Fruit fly (Drosophila melanogaster) whole organism, embryonic: ENCODE results near the gene Duba.
A peak's percentile ranks its signal among the peaks of the same experiment; 100 is the strongest.

Source experiments
- Aef1 ChIP-seq: fragments of 200-800 bp; sonication (Bioruptor generic); IDR thresholded peaks from 3 replicates; pipeline ENCODE4 v1.3.6; 2022; ENCODE audit warnings: missing biosample characterization, missing genetic modification characterization
- CG10321 ChIP-seq: fragments of 200-800 bp; sonication (Bioruptor generic); IDR thresholded peaks from 2 replicates; pipeline ENCODE4 v1.3.6; 2022; ENCODE audit warnings: missing biosample characterization, missing genetic modification characterization
- CG11093 ChIP-seq: fragments of 200-800 bp; sonication (Bioruptor generic); IDR thresholded peaks from 3 replicates; pipeline ENCODE4 v1.3.6; 2022; ENCODE audit warnings: missing biosample characterization, missing genetic modification characterization
- CG1233 ChIP-seq: fragments of 200-800 bp; sonication (Bioruptor generic); optimal IDR thresholded peaks from 4 replicates; lab custom pipeline; 2018; ENCODE audit warnings: missing biosample characterization, mild to moderate bottlenecking, missing genetic modification characterization
- CG13123 ChIP-seq: fragments of 200-800 bp; sonication (Bioruptor generic); optimal IDR thresholded peaks from 2 replicates; lab custom pipeline; 2016; ENCODE audit warnings: missing biosample characterization, missing genetic modification characterization
- CG1529 ChIP-seq: fragments of 200-800 bp; sonication (Bioruptor generic); optimal IDR thresholded peaks from 3 replicates; lab custom pipeline; 2018; ENCODE audit warnings: missing biosample characterization, missing genetic modification characterization
- CG15479 ChIP-seq: fragments of 200-800 bp; sonication (Bioruptor generic); optimal IDR thresholded peaks from 3 replicates; lab custom pipeline; 2019; ENCODE audit warnings: missing biosample characterization, mild to moderate bottlenecking, missing genetic modification characterization, moderate library complexity
- CG17328 ChIP-seq: fragments of 200-800 bp; sonication (Bioruptor generic); IDR thresholded peaks from 2 replicates; pipeline ENCODE4 v1.3.6; 2022; ENCODE audit warnings: missing biosample characterization, missing genetic modification characterization
- CG17802 ChIP-seq: fragments of 200-800 bp; sonication (Bioruptor generic); optimal IDR thresholded peaks from 2 replicates; lab custom pipeline; 2018; ENCODE audit warnings: missing biosample characterization, mild to moderate bottlenecking, missing genetic modification characterization, moderate library complexity
- CG18262 ChIP-seq: fragments of 200-800 bp; optimal IDR thresholded peaks from 3 replicates; lab custom pipeline; 2019; ENCODE audit warnings: missing biosample characterization, mild to moderate bottlenecking, missing genetic modification characterization, moderate library complexity
- CG2120 ChIP-seq: fragments of 200-800 bp; sonication (Bioruptor generic); optimal IDR thresholded peaks from 3 replicates; lab custom pipeline; 2016; ENCODE audit warnings: missing biosample characterization, missing genetic modification characterization
- CG3163 ChIP-seq: fragments of 200-800 bp; sonication (Bioruptor generic); optimal IDR thresholded peaks from 3 replicates; lab custom pipeline; 2016; ENCODE audit warnings: missing biosample characterization, missing genetic modification characterization
- CG32767 ChIP-seq: fragments of 200-800 bp; sonication (Bioruptor generic); IDR thresholded peaks from 2 replicates; pipeline ENCODE4 v1.3.6; 2022; ENCODE audit warnings: missing biosample characterization, missing genetic modification characterization
- CG3995 ChIP-seq: fragments of 200-800 bp; sonication (Bioruptor generic); optimal IDR thresholded peaks from 3 replicates; lab custom pipeline; 2016; ENCODE audit warnings: missing biosample characterization, missing genetic modification characterization
- CG43689 ChIP-seq: fragments of 200-800 bp; sonication (Bioruptor generic); IDR thresholded peaks from 2 replicates; pipeline ENCODE4 v1.3.6; 2022; ENCODE audit warnings: missing biosample characterization, missing genetic modification characterization
- CG6791 ChIP-seq: fragments of 200-800 bp; sonication (Bioruptor generic); IDR thresholded peaks from 3 replicates; pipeline ENCODE4 v1.3.6; 2022; ENCODE audit warnings: missing biosample characterization, missing genetic modification characterization; ENCODE audit not compliant: partially characterized antibody
- CG7271 ChIP-seq: fragments of 200-800 bp; sonication (Bioruptor generic); optimal IDR thresholded peaks from 2 replicates; lab custom pipeline; 2018; ENCODE audit warnings: missing biosample characterization, mild to moderate bottlenecking, missing genetic modification characterization, moderate library complexity
- CG7786 ChIP-seq: fragments of 200-800 bp; sonication (Bioruptor generic); optimal IDR thresholded peaks from 2 replicates; lab custom pipeline; 2016; ENCODE audit warnings: missing biosample characterization, missing genetic modification characterization
- CTCF ChIP-seq: fragments of 200-800 bp; sonication (Bioruptor generic); optimal IDR thresholded peaks from 2 replicates; lab custom pipeline; 2017; ENCODE audit warnings: missing biosample characterization, mild to moderate bottlenecking, missing genetic modification characterization, moderate library complexity
- Dll ChIP-seq: fragments of 200-800 bp; sonication (Bioruptor generic); IDR thresholded peaks from 4 replicates; pipeline ENCODE4 v1.3.6; 2022; ENCODE audit warnings: missing biosample characterization, missing genetic modification characterization; ENCODE audit not compliant: partially characterized antibody
- Doc3 ChIP-seq: fragments of 200-800 bp; sonication (Bioruptor generic); IDR thresholded peaks from 3 replicates; pipeline ENCODE4 v1.3.6; 2022; ENCODE audit warnings: missing biosample characterization, missing genetic modification characterization; ENCODE audit not compliant: partially characterized antibody
- Ets65A ChIP-seq: fragments of 200-800 bp; sonication (Bioruptor generic); peaks from one replicate; lab custom pipeline; 2016; ENCODE audit warnings: missing biosample characterization, missing genetic modification characterization
- HLHmδ ChIP-seq: fragments of 200-800 bp; sonication (Bioruptor generic); optimal IDR thresholded peaks from 2 replicates; lab custom pipeline; 2018; ENCODE audit warnings: missing biosample characterization, mild to moderate bottlenecking, missing genetic modification characterization, moderate library complexity
- Hr78 ChIP-seq, 2 experiments: fragments of 200-800 bp in 1 of 2; fragments of >200 bp in 1 of 2; sonication (Bioruptor generic) in 1 of 2; optimal IDR thresholded peaks; 2 replicates each; lab custom pipeline; 2017 to 2019; ENCODE audit warnings: missing biosample characterization in 2 of 2, missing genetic modification characterization in 2 of 2, mild to moderate bottlenecking in 1 of 2, moderate library complexity in 1 of 2
- Lim3 ChIP-seq: fragments of 200-800 bp; sonication (Bioruptor generic); IDR thresholded peaks from 2 replicates; pipeline ENCODE4 v1.3.6; 2022; ENCODE audit warnings: missing biosample characterization, missing genetic modification characterization
- NC2α ChIP-seq: fragments of 200-800 bp; sonication (Bioruptor generic); optimal IDR thresholded peaks from 2 replicates; lab custom pipeline; 2016; ENCODE audit warnings: missing biosample characterization, missing genetic modification characterization
- Stat92E ChIP-seq, 3 experiments: fragments of >200 bp in 2 of 3; fragments of 200-800 bp in 1 of 3; sonication (Bioruptor generic) in 1 of 3; optimal IDR thresholded peaks; 2 replicates each; lab custom pipeline; 2017 to 2019; ENCODE audit warnings: missing biosample characterization in 3 of 3, missing genetic modification characterization in 3 of 3, mild to moderate bottlenecking in 1 of 3, moderate library complexity in 1 of 3
- Trl ChIP-seq, 3 experiments: fragments of >200 bp in 2 of 3; fragments of 200-800 bp in 1 of 3; sonication (Bioruptor generic) in 1 of 3; optimal IDR thresholded peaks; 2 replicates in 1 of 3; 3 replicates in 2 of 3; lab custom pipeline; 2016 to 2017; ENCODE audit warnings: missing biosample characterization in 1 of 3, missing genetic modification characterization in 1 of 3
- chinmo ChIP-seq: fragments of 200-800 bp; sonication (Bioruptor generic); IDR thresholded peaks from 4 replicates; pipeline ENCODE4 v1.3.6; 2022; ENCODE audit warnings: missing biosample characterization, missing genetic modification characterization; ENCODE audit not compliant: partially characterized antibody
- crol ChIP-seq: fragments of 200-800 bp; sonication (Bioruptor generic); IDR thresholded peaks from 2 replicates; pipeline ENCODE4 v1.3.6; 2022; ENCODE audit warnings: missing biosample characterization, missing genetic modification characterization
- dysf ChIP-seq: fragments of 200-800 bp; sonication (Bioruptor generic); IDR thresholded peaks from 3 replicates; pipeline ENCODE4 v1.3.6; 2022; ENCODE audit warnings: missing biosample characterization, missing genetic modification characterization
- esg ChIP-seq: fragments of 200-800 bp; sonication (Bioruptor generic); conservative IDR thresholded peaks from 2 replicates; pipeline ENCODE4 v1.3.6; 2022; ENCODE audit warnings: missing biosample characterization, missing genetic modification characterization
- fd64A ChIP-seq: fragments of 200-800 bp; sonication (Bioruptor generic); optimal IDR thresholded peaks from 3 replicates; lab custom pipeline; 2018; ENCODE audit warnings: missing biosample characterization, mild to moderate bottlenecking, missing genetic modification characterization
- gce ChIP-seq: fragments of 200-800 bp; sonication (Bioruptor generic); IDR thresholded peaks from 3 replicates; pipeline ENCODE4 v1.3.6; 2022; ENCODE audit warnings: missing biosample characterization, missing genetic modification characterization
- insv ChIP-seq, 2 experiments: fragments of 200-800 bp; sonication (Bioruptor generic); optimal IDR thresholded peaks; 3 replicates each; lab custom pipeline; 2016 to 2018; ENCODE audit warnings: missing biosample characterization in 2 of 2, missing genetic modification characterization in 2 of 2
- klu ChIP-seq: fragments of 200-800 bp; sonication (Bioruptor generic); IDR thresholded peaks from 2 replicates; pipeline ENCODE4 v1.3.6; 2022; ENCODE audit warnings: missing biosample characterization, missing genetic modification characterization
- kni ChIP-seq: fragments of 200-800 bp; sonication (Bioruptor generic); optimal IDR thresholded peaks from 3 replicates; lab custom pipeline; 2017; ENCODE audit warnings: mild to moderate bottlenecking, missing biosample characterization, missing genetic modification reagents, missing genetic modification characterization
- nau ChIP-seq: fragments of 200-800 bp; sonication (Bioruptor generic); optimal IDR thresholded peaks from 3 replicates; lab custom pipeline; 2017; ENCODE audit warnings: missing biosample characterization, mild to moderate bottlenecking, missing genetic modification characterization, missing genetic modification reagents
- org-1 ChIP-seq: fragments of 200-800 bp; sonication (Bioruptor generic); optimal IDR thresholded peaks from 2 replicates; lab custom pipeline; 2017; ENCODE audit warnings: missing biosample characterization, missing genetic modification characterization
- otp ChIP-seq: fragments of 200-800 bp; sonication (Bioruptor generic); IDR thresholded peaks from 3 replicates; pipeline ENCODE4, ENCODE4 v1.3.6; 2022; ENCODE audit warnings: missing biosample characterization, missing genetic modification characterization
- pb ChIP-seq: fragments of 200-800 bp; sonication (Bioruptor generic); optimal IDR thresholded peaks from 3 replicates; lab custom pipeline; 2016; ENCODE audit warnings: missing biosample characterization, missing genetic modification characterization
- pfk ChIP-seq: fragments of 200-800 bp; sonication (Bioruptor generic); optimal IDR thresholded peaks from 2 replicates; lab custom pipeline; 2018; ENCODE audit warnings: missing biosample characterization, mild to moderate bottlenecking, missing genetic modification characterization, moderate library complexity
- pzg ChIP-seq: fragments of 200-800 bp; sonication (Bioruptor generic); optimal IDR thresholded peaks from 3 replicates; lab custom pipeline; 2018; ENCODE audit warnings: missing biosample characterization, mild to moderate bottlenecking, missing genetic modification characterization, moderate library complexity
- row ChIP-seq: fragments of 200-800 bp; sonication (Bioruptor generic); IDR thresholded peaks from 3 replicates; pipeline ENCODE4 v1.3.6; 2022; ENCODE audit warnings: missing biosample characterization, missing genetic modification characterization
- sna ChIP-seq: fragments of 200-800 bp; sonication (Bioruptor generic); IDR thresholded peaks from 2 replicates; pipeline ENCODE4 v1.3.6; 2022; ENCODE audit warnings: missing biosample characterization, missing genetic modification characterization; ENCODE audit not compliant: partially characterized antibody
- trh ChIP-seq: fragments of 200-800 bp; sonication (Bioruptor generic); optimal IDR thresholded peaks from 2 replicates; lab custom pipeline; 2016; ENCODE audit warnings: missing biosample characterization, missing genetic modification characterization
- vfl ChIP-seq: fragments of 200-800 bp; sonication (Bioruptor generic); optimal IDR thresholded peaks from 2 replicates; lab custom pipeline; 2016; ENCODE audit warnings: missing biosample characterization, missing genetic modification characterization
- wor ChIP-seq: fragments of 200-800 bp; sonication (Bioruptor generic); IDR thresholded peaks from 2 replicates; pipeline ENCODE4 v1.3.6; 2022; ENCODE audit warnings: missing biosample characterization, missing genetic modification characterization
- z ChIP-seq: fragments of 200-800 bp; sonication (Bioruptor generic); IDR thresholded peaks from 3 replicates; pipeline ENCODE4 v1.3.6; 2022; ENCODE audit warnings: missing biosample characterization, missing genetic modification characterization

Duba gene

DNA sequence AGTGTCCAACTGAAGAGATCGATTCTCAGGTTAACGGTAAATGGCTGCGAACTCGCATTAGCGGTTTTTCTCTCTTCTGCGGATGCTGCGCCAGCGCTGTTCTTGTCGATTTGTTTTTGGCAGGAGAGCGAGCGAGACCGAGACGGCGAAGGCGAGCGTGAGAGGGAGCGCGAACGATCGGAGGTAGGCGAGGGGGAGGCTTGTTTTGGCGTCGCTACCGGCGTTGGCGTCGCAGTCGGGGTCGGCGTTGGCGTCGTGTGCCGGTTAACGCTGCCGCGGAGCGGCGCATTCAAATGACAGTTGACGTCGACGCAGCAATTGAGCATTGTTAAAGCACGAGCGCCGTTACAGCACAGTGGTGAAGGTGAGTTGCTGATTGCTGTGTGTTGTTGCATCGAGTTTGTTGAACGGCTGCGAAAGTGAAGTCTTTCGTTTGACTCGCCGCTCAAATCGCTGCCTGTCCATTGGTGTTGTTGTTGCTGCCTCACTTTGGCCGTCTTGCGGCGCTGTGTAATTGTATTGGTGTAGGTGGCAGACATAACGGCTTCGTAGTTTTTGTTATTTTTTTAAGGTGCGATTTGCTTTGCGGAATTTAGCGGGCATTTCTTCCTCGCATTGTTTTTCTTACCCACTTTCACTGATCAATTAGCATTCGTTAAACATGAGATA lies 22.3 kb downstream of the Duba start (continued):
- peak; percentile 52; the same call in 3 of the 4 replicates for TF ChIP-seq Dll (GFP tag; lab: Robert Waterston, UW)
- no peak for TF ChIP-seq org-1
- peak; percentile 39 to 55 for TF ChIP-seq Trl (optimal IDR thresholded peaks at IDR 0.05; lab: Kevin White, UChicago)
- TF ChIP-seq Trl (GFP tag; optimal IDR thresholded peaks at IDR 0.05; lab: Kevin White, UChicago), result no peak
- no peak for TF ChIP-seq CG1233 (GFP tag; lab: Kevin White, UChicago)
- TF ChIP-seq CG11093 (GFP tag; lab: Robert Waterston, UW), result no peak
- TF ChIP-seq CG18262, result no peak
- TF ChIP-seq NC2α (GFP tag; lab: Kevin White, UChicago), result no peak
- TF ChIP-seq insv (GFP tag; optimal IDR thresholded peaks at IDR 0.05; lab: Kevin White, UChicago), result no peak
- no peak for TF ChIP-seq Lim3 (GFP tag; lab: Robert Waterston, UW)
- no peak for TF ChIP-seq CG17802 (tag; lab: Kevin White, UChicago)
- TF ChIP-seq CTCF (GFP tag; lab: Kevin White, UChicago), result no peak
- TF ChIP-seq Ets65A (GFP tag; lab: Kevin White, UChicago), result no peak
- no peak for TF ChIP-seq CG10321 (GFP tag; lab: Robert Waterston, UW)
- TF ChIP-seq nau (GFP tag; lab: Kevin White, UChicago), result no peak
- no peak for TF ChIP-seq CG7271 (tag; lab: Kevin White, UChicago)
- peak; percentile 69 for TF ChIP-seq kni (GFP tag; lab: Kevin White, UChicago)
- 0 out of 3 replicates have a peak, but pooled peaks have one; percentile 45 for TF ChIP-seq Doc3
- TF ChIP-seq wor (GFP tag; lab: Robert Waterston, UW), result no peak
- TF ChIP-seq CG2120 (GFP tag; lab: Kevin White, UChicago), result no peak
- TF ChIP-seq pfk (GFP tag; lab: Kevin White, UChicago), result no peak
- no peak for TF ChIP-seq vfl (GFP tag; lab: Kevin White, UChicago)
- TF ChIP-seq Hr78 (GFP tag; optimal IDR thresholded peaks at IDR 0.05; lab: Kevin White, UChicago), result peak in 1 of 2 experiments; percentile 92
- TF ChIP-seq CG32767 (GFP tag; lab: Robert Waterston, UW), result no peak
- 0 out of 2 replicates have a peak, but pooled peaks have one; percentile 39 for TF ChIP-seq sna (GFP tag; lab: Robert Waterston, UW)
- TF ChIP-seq gce (GFP tag; lab: Robert Waterston, UW), result peak; percentile 36; the same call in 1 of the 3 replicates
- no peak; the same call in 2 of the 3 replicates for TF ChIP-seq row
- no peak for TF ChIP-seq pb (GFP tag; lab: Kevin White, UChicago)
- TF ChIP-seq otp (GFP tag; lab: Robert Waterston, UW), result no peak
- TF ChIP-seq CG1529, result no peak
- peak in 1 of 3 experiments; percentile 43 for TF ChIP-seq Stat92E (GFP tag; optimal IDR thresholded peaks at IDR 0.05; lab: Kevin White, UChicago)
- TF ChIP-seq CG15479 (GFP tag; lab: Kevin White, UChicago), result peak; percentile 86
- no peak for TF ChIP-seq CG43689
- no peak for TF ChIP-seq dysf (GFP tag; lab: Robert Waterston, UW)
- peak; percentile 42; the same call in 1 of the 3 replicates for TF ChIP-seq z
- no peak for TF ChIP-seq CG3995
- no peak for TF ChIP-seq CG13123 (GFP tag; lab: Kevin White, UChicago)
- TF ChIP-seq CG7786 (GFP tag; lab: Kevin White, UChicago), result no peak
- TF ChIP-seq chinmo, result peak; percentile 92
- TF ChIP-seq klu (GFP tag; lab: Robert Waterston, UW), result no peak
- no peak for TF ChIP-seq esg (GFP tag; lab: Robert Waterston, UW)
- no peak for TF ChIP-seq CG17328 (GFP tag; lab: Robert Waterston, UW)
- no peak for TF ChIP-seq fd64A
- TF ChIP-seq CG6791 (GFP tag; lab: Robert Waterston, UW), result peak; percentile 63; the same call in 1 of the 3 replicates
- TF ChIP-seq HLHmδ, result peak; percentile 26
- TF ChIP-seq pzg (GFP tag; lab: Kevin White, UChicago), result no peak
- TF ChIP-seq Aef1, result peak; percentile 16; the same call in 1 of the 3 replicates
- TF ChIP-seq crol (GFP tag; lab: Robert Waterston, UW), result peak; percentile 99
- peak; percentile 88 for TF ChIP-seq CG3163 (GFP tag; lab: Kevin White, UChicago)
- no peak for TF ChIP-seq trh (GFP tag; lab: Kevin White, UChicago)
